Worm (Caenorhabditis elegans) whole organism, late embryonic: ENCODE measurements around the gene K10G4.5.

ENCODE experiments used
- ama-1 ChIP-seq: fragments of 150-350 bp; optimal IDR thresholded peaks from 2 replicates; lab custom pipeline; 2014
- ceh-14 ChIP-seq: sonication (generic microtip); optimal IDR thresholded peaks from 2 replicates; lab custom pipeline; 2016; ENCODE audit warnings: missing genotype, missing genetic modification characterization, missing compliant biosample characterization
- ceh-19 ChIP-seq: fragments of 200-800 bp; sonication (Bioruptor generic); optimal IDR thresholded peaks from 2 replicates; lab custom pipeline; 2018; ENCODE audit warnings: mild to moderate bottlenecking, missing genetic modification characterization, missing compliant biosample characterization
- ceh-6 ChIP-seq: fragments of 200-800 bp; sonication (Bioruptor generic); optimal IDR thresholded peaks from 2 replicates; lab custom pipeline; 2018; ENCODE audit warnings: mild to moderate bottlenecking, missing genetic modification characterization, missing compliant biosample characterization
- ceh-9 ChIP-seq: sonication (generic microtip); optimal IDR thresholded peaks from 2 replicates; lab custom pipeline; 2016; ENCODE audit warnings: mild to moderate bottlenecking, missing genetic modification characterization, inconsistent platforms, missing compliant biosample characterization
- dve-1 ChIP-seq: sonication (generic microtip); optimal IDR thresholded peaks from 2 replicates; lab custom pipeline; 2017; ENCODE audit warnings: antibody characterized with exemption, mild to moderate bottlenecking, missing genetic modification characterization, missing compliant biosample characterization
- elt-2 ChIP-seq: sonication (generic microtip); optimal IDR thresholded peaks from 2 replicates; lab custom pipeline; 2016; ENCODE audit warnings: missing genetic modification reagents, missing genetic modification characterization, missing compliant biosample characterization
- fkh-10 ChIP-seq: fragments of 150-350 bp; optimal IDR thresholded peaks from 2 replicates; lab custom pipeline; 2014; ENCODE audit warnings: missing biosample characterization, missing genetic modification reagents, missing genetic modification characterization
- pha-4 ChIP-seq: fragments of 150-350 bp; optimal IDR thresholded peaks from 2 replicates; lab custom pipeline; 2018; ENCODE audit warnings: missing biosample characterization, missing genetic modification reagents, missing genetic modification characterization
- sdc-2 ChIP-seq: sonication (generic microtip); optimal IDR thresholded peaks from 2 replicates; lab custom pipeline; 2016; ENCODE audit warnings: missing genotype, missing genetic modification characterization, missing compliant biosample characterization
- unc-55 ChIP-seq: sonication (generic microtip); optimal IDR thresholded peaks from 2 replicates; lab custom pipeline; 2017; ENCODE audit warnings: missing biosample characterization, missing genetic modification reagents, missing genetic modification characterization
- unc-86 ChIP-seq: sonication (generic microtip); optimal IDR thresholded peaks from 2 replicates; lab custom pipeline; 2016; ENCODE audit warnings: missing genetic modification characterization, missing compliant biosample characterization

ce11 chrV:17350093-17350492, 48.8 kb upstream of the K10G4.5 start, which contains the start of gene lsy-27:
- TF ChIP-seq sdc-2 (tag; lab: Kevin White, UChicago) (no peak), unc-86 (tag; lab: Kevin White, UChicago) (no peak), ama-1 (no peak), pha-4 (tag; lab: Kevin White, UChicago) (no peak), elt-2 (no peak), ceh-9 (tag; lab: Kevin White, UChicago) (no peak), unc-55 (GFP tag; lab: Kevin White, UChicago) (no peak), fkh-10 (GFP tag; lab: Kevin White, UChicago) (no peak), ceh-19 (GFP tag; lab: Kevin White, UChicago) (no peak), ceh-14 (no peak), dve-1 (tag; lab: Kevin White, UChicago) (no peak), ceh-6 (GFP tag; lab: Kevin White, UChicago) (no peak)
